Fruit fly (Drosophila melanogaster) whole organism, embryonic: ENCODE results near the gene Pak.

Experiments used
- B-H2 ChIP-seq: fragments of 200-800 bp; sonication (Bioruptor generic); optimal IDR thresholded peaks from 2 replicates; lab custom pipeline; 2018; ENCODE audit warnings: missing biosample characterization, mild to moderate bottlenecking, missing genetic modification characterization
- Bgb ChIP-seq: fragments of 200-800 bp; sonication (Bioruptor generic); IDR thresholded peaks from 2 replicates; pipeline ENCODE4 v1.3.6; 2022; ENCODE audit warnings: missing biosample characterization, missing genetic modification characterization; ENCODE audit not compliant: partially characterized antibody
- Blimp-1 ChIP-seq: fragments of 200-800 bp; sonication (Bioruptor generic); optimal IDR thresholded peaks from 3 replicates; lab custom pipeline; 2018; ENCODE audit warnings: missing biosample characterization, missing genetic modification characterization, mild to moderate bottlenecking, moderate library complexity, missing genetic modification reagents
- CG10321 ChIP-seq: fragments of 200-800 bp; sonication (Bioruptor generic); IDR thresholded peaks from 2 replicates; pipeline ENCODE4 v1.3.6; 2022; ENCODE audit warnings: missing biosample characterization, missing genetic modification characterization
- CG11093 ChIP-seq: fragments of 200-800 bp; sonication (Bioruptor generic); IDR thresholded peaks from 3 replicates; pipeline ENCODE4 v1.3.6; 2022; ENCODE audit warnings: missing biosample characterization, missing genetic modification characterization
- CG12236 ChIP-seq: fragments of 200-800 bp; sonication (Bioruptor generic); optimal IDR thresholded peaks from 2 replicates; lab custom pipeline; 2016; ENCODE audit warnings: missing biosample characterization, missing genetic modification characterization
- CG13624 ChIP-seq: fragments of 200-800 bp; sonication (Bioruptor generic); optimal IDR thresholded peaks from 2 replicates; lab custom pipeline; 2016; ENCODE audit warnings: missing biosample characterization, missing genetic modification characterization
- CG13775 ChIP-seq: fragments of 200-800 bp; sonication (Bioruptor generic); optimal IDR thresholded peaks from 3 replicates; lab custom pipeline; 2017; ENCODE audit warnings: missing biosample characterization, mild to moderate bottlenecking, missing genetic modification characterization
- CG17328 ChIP-seq: fragments of 200-800 bp; sonication (Bioruptor generic); IDR thresholded peaks from 2 replicates; pipeline ENCODE4 v1.3.6; 2022; ENCODE audit warnings: missing biosample characterization, missing genetic modification characterization
- CG18599 ChIP-seq: fragments of 200-800 bp; sonication (Bioruptor generic); optimal IDR thresholded peaks from 3 replicates; lab custom pipeline; 2017; ENCODE audit warnings: missing biosample characterization, missing genetic modification characterization, mild to moderate bottlenecking, moderate library complexity, missing genetic modification reagents
- CG2199 ChIP-seq: fragments of 200-800 bp; sonication (Bioruptor generic); IDR thresholded peaks from 3 replicates; pipeline ENCODE4 v1.3.6; 2022; ENCODE audit warnings: missing biosample characterization, missing genetic modification characterization
- CG2875 ChIP-seq: fragments of 200-800 bp; sonication (Bioruptor generic); optimal IDR thresholded peaks from 2 replicates; lab custom pipeline; 2017; ENCODE audit warnings: missing biosample characterization, mild to moderate bottlenecking, missing genetic modification characterization, missing genetic modification reagents
- CG4360 ChIP-seq: fragments of 200-800 bp; sonication (Bioruptor generic); IDR thresholded peaks from 2 replicates; pipeline ENCODE4 v1.3.6; 2022; ENCODE audit warnings: missing biosample characterization, missing genetic modification characterization
- CG6765 ChIP-seq: fragments of 200-800 bp; sonication (Bioruptor generic); optimal IDR thresholded peaks from 3 replicates; lab custom pipeline; 2017; ENCODE audit warnings: missing biosample characterization, mild to moderate bottlenecking, missing genetic modification characterization
- CG7963 ChIP-seq: fragments of 200-800 bp; sonication (Bioruptor generic); IDR thresholded peaks from 3 replicates; pipeline ENCODE4 v1.3.6; 2022; ENCODE audit warnings: missing biosample characterization, missing genetic modification characterization; ENCODE audit not compliant: partially characterized antibody
- CG8944 ChIP-seq: fragments of 200-800 bp; sonication (Bioruptor generic); optimal IDR thresholded peaks from 3 replicates; lab custom pipeline; 2016; ENCODE audit warnings: missing biosample characterization, missing genetic modification characterization
- CG9437 ChIP-seq: fragments of 200-800 bp; sonication (Bioruptor generic); optimal IDR thresholded peaks from 2 replicates; lab custom pipeline; 2018; ENCODE audit warnings: missing biosample characterization, mild to moderate bottlenecking, missing genetic modification characterization
- CTCF ChIP-seq: fragments of 200-800 bp; sonication (Bioruptor generic); optimal IDR thresholded peaks from 2 replicates; lab custom pipeline; 2017; ENCODE audit warnings: missing biosample characterization, mild to moderate bottlenecking, missing genetic modification characterization, moderate library complexity
- Dip2 ChIP-seq: fragments of 200-800 bp; sonication (Bioruptor generic); IDR thresholded peaks from 2 replicates; pipeline ENCODE4 v1.3.6; 2022; ENCODE audit warnings: missing biosample characterization, missing genetic modification characterization
- Dref ChIP-seq: fragments of 200-800 bp; sonication (Bioruptor generic); IDR thresholded peaks from 2 replicates; pipeline ENCODE4 v1.3.6; 2022; ENCODE audit warnings: missing biosample characterization, missing genetic modification characterization
- Hey ChIP-seq: fragments of 200-800 bp; sonication (Bioruptor generic); optimal IDR thresholded peaks from 3 replicates; lab custom pipeline; 2018; ENCODE audit warnings: missing biosample characterization, mild to moderate bottlenecking, missing genetic modification characterization
- HmgZ ChIP-seq: fragments of 200-800 bp; sonication (Bioruptor generic); optimal IDR thresholded peaks from 2 replicates; lab custom pipeline; 2018; ENCODE audit warnings: missing biosample characterization, mild to moderate bottlenecking, missing genetic modification characterization
- Hr39 ChIP-seq: fragments of >200 bp; optimal IDR thresholded peaks from 2 replicates; lab custom pipeline; 2017
- Jarid2 ChIP-seq: fragments of 200-800 bp; sonication (Bioruptor generic); optimal IDR thresholded peaks from 3 replicates; lab custom pipeline; 2017; ENCODE audit warnings: mild to moderate bottlenecking, missing biosample characterization, missing genetic modification reagents, missing genetic modification characterization
- NK7.1 ChIP-seq: fragments of 200-800 bp; sonication (Bioruptor generic); optimal IDR thresholded peaks from 3 replicates; lab custom pipeline; 2016; ENCODE audit warnings: missing biosample characterization, missing genetic modification characterization
- Nf-YB ChIP-seq: fragments of 200-800 bp; sonication (Bioruptor generic); optimal IDR thresholded peaks from 3 replicates; lab custom pipeline; 2019; ENCODE audit warnings: missing biosample characterization, mild to moderate bottlenecking, missing genetic modification characterization, moderate library complexity
- Sry-δ ChIP-seq: fragments of 200-800 bp; sonication (Bioruptor generic); optimal IDR thresholded peaks from 2 replicates; lab custom pipeline; 2016; ENCODE audit warnings: missing biosample characterization, missing genetic modification characterization
- Trl ChIP-seq, 3 experiments: fragments of >200 bp in 2 of 3; fragments of 200-800 bp in 1 of 3; sonication (Bioruptor generic) in 1 of 3; optimal IDR thresholded peaks; 2 replicates in 1 of 3; 3 replicates in 2 of 3; lab custom pipeline; 2016 to 2017; ENCODE audit warnings: missing biosample characterization in 1 of 3, missing genetic modification characterization in 1 of 3
- ash1 ChIP-seq: fragments of 200-800 bp; sonication (Bioruptor generic); optimal IDR thresholded peaks from 2 replicates; lab custom pipeline; 2018; ENCODE audit warnings: missing biosample characterization, mild to moderate bottlenecking, missing genetic modification characterization
- chinmo ChIP-seq: fragments of 200-800 bp; sonication (Bioruptor generic); IDR thresholded peaks from 4 replicates; pipeline ENCODE4 v1.3.6; 2022; ENCODE audit warnings: missing biosample characterization, missing genetic modification characterization; ENCODE audit not compliant: partially characterized antibody
- ci ChIP-seq: fragments of 200-800 bp; sonication (Bioruptor generic); IDR thresholded peaks from 3 replicates; pipeline ENCODE4 v1.3.6; 2022; ENCODE audit warnings: missing biosample characterization, missing genetic modification characterization
- cwo ChIP-seq: fragments of 200-800 bp; sonication (Bioruptor generic); optimal IDR thresholded peaks from 3 replicates; lab custom pipeline; 2017; ENCODE audit warnings: missing biosample characterization, missing genetic modification characterization, mild to moderate bottlenecking, moderate library complexity, missing genetic modification reagents
- dati ChIP-seq: fragments of 200-800 bp; sonication (Bioruptor generic); IDR thresholded peaks from 2 replicates; pipeline ENCODE4 v1.3.6; 2022; ENCODE audit warnings: missing biosample characterization, missing genetic modification characterization
- ems ChIP-seq: fragments of 200-800 bp; sonication (Bioruptor generic); optimal IDR thresholded peaks from 3 replicates; lab custom pipeline; 2016; ENCODE audit warnings: missing biosample characterization, missing genetic modification characterization
- ken ChIP-seq: fragments of 200-800 bp; sonication (Bioruptor generic); IDR thresholded peaks from 3 replicates; pipeline ENCODE4 v1.3.6; 2022; ENCODE audit warnings: missing biosample characterization, missing genetic modification characterization
- kni ChIP-seq: fragments of 200-800 bp; sonication (Bioruptor generic); optimal IDR thresholded peaks from 3 replicates; lab custom pipeline; 2017; ENCODE audit warnings: mild to moderate bottlenecking, missing biosample characterization, missing genetic modification reagents, missing genetic modification characterization
- pan ChIP-seq, 4 experiments: fragments of >200 bp in 3 of 4; fragments of 200-800 bp in 1 of 4; sonication (Bioruptor generic) in 1 of 4; optimal IDR thresholded peaks in 3 of 4; IDR thresholded peaks in 1 of 4; 2 replicates each; pipeline versions ENCODE4 v1.3.6 to Lab custom; 2017 to 2022; ENCODE audit warnings: missing biosample characterization in 2 of 4, missing genetic modification characterization in 2 of 4, mixed read lengths in 1 of 4
- peb ChIP-seq: fragments of 200-800 bp; sonication (Bioruptor generic); IDR thresholded peaks from 2 replicates; pipeline ENCODE4 v1.3.6; 2022; ENCODE audit warnings: missing biosample characterization, missing genetic modification characterization
- tap ChIP-seq: fragments of 200-800 bp; optimal IDR thresholded peaks from 3 replicates; lab custom pipeline; 2019; ENCODE audit warnings: missing biosample characterization, mild to moderate bottlenecking, missing genetic modification characterization, moderate library complexity
- tll ChIP-seq, 2 experiments: fragments of 200-800 bp in 1 of 2; fragments of >200 bp in 1 of 2; sonication (Bioruptor generic) in 1 of 2; optimal IDR thresholded peaks; 2 replicates each; lab custom pipeline; 2017 to 2019; ENCODE audit warnings: missing biosample characterization in 2 of 2, missing genetic modification characterization in 2 of 2, mild to moderate bottlenecking in 1 of 2, moderate library complexity in 1 of 2
- vvl ChIP-seq: fragments of 200-800 bp; sonication (Bioruptor generic); IDR thresholded peaks from 2 replicates; pipeline ENCODE4 v1.3.6; 2022; ENCODE audit warnings: missing biosample characterization, missing genetic modification characterization
- wek ChIP-seq: fragments of 200-800 bp; sonication (Bioruptor generic); optimal IDR thresholded peaks from 3 replicates; lab custom pipeline; 2018; ENCODE audit warnings: missing biosample characterization, mild to moderate bottlenecking, missing genetic modification characterization, moderate library complexity
- zen2 ChIP-seq: fragments of 200-800 bp; sonication (Bioruptor generic); IDR thresholded peaks from 3 replicates; pipeline ENCODE4 v1.3.6; 2022; ENCODE audit warnings: missing biosample characterization, missing genetic modification characterization; ENCODE audit not compliant: partially characterized antibody
- zf30C ChIP-seq: fragments of 200-800 bp; sonication (Bioruptor generic); optimal IDR thresholded peaks from 3 replicates; lab custom pipeline; 2018; ENCODE audit warnings: missing biosample characterization, mild to moderate bottlenecking, missing genetic modification characterization

Gene Pak

dm6 chr3R:6311641-6312259 lies 38.9 kb upstream of the Pak start, which contains the start of gene Osi17:
Osi17 (plus strand) TSS chr3R:6311772.
- TF ChIP-seq NK7.1 (GFP tag; lab: Kevin White, UChicago) (no peak), CG6765 (GFP tag; lab: Kevin White, UChicago) (no peak), CG2875 (GFP tag; lab: Kevin White, UChicago) (no peak), Jarid2 (GFP tag; lab: Kevin White, UChicago) (peak; percentile 22), CG11093 (GFP tag; lab: Robert Waterston, UW) (0 out of 3 replicates have a peak, but pooled peaks have one; percentile 11), CG17328 (GFP tag; lab: Robert Waterston, UW) (no peak), Blimp-1 (GFP tag; lab: Kevin White, UChicago) (peak; percentile 99), HmgZ (tag; lab: Kevin White, UChicago) (no peak), CG13775 (GFP tag; lab: Kevin White, UChicago) (no peak), Sry-δ (no peak), CG7963 (GFP tag; lab: Robert Waterston, UW) (no peak), CG4360 (no peak), CG12236 (GFP tag; lab: Kevin White, UChicago) (no peak), CG10321 (no peak), peb (no peak), zen2 (no peak), wek (GFP tag; lab: Kevin White, UChicago) (no peak), CTCF (no peak), ken (0 out of 3 replicates have a peak, but pooled peaks have one; percentile 26), CG2199 (0 out of 3 replicates have a peak, but pooled peaks have one; percentile 61), ems (GFP tag; lab: Kevin White, UChicago) (no peak)
- TF ChIP-seq, all 482 proteins: peak for 5

dm6 chr3R:6315078-6315477 lies 35.6 kb upstream of the Pak start:
- TF ChIP-seq CG9437 (GFP tag; lab: Kevin White, UChicago): no peak
- TF ChIP-seq Dip2 (GFP tag; lab: Robert Waterston, UW): no peak
- TF ChIP-seq tll (GFP tag; optimal IDR thresholded peaks at IDR 0.05; lab: Kevin White, UChicago): peak in 1 of 2 experiments; percentile 22
- TF ChIP-seq cwo (GFP tag; lab: Kevin White, UChicago): peak; percentile 8
- TF ChIP-seq pan (optimal IDR thresholded peaks at IDR 0.05; lab: Kevin White, UChicago): no peak
- peak in 1 of 2 experiments; percentile 31 for TF ChIP-seq pan (GFP tag; optimal IDR thresholded peaks at IDR 0.05 in 1 of 2, IDR thresholded peaks at IDR 0.05 in 1 of 2)
- peak; percentile 42 for TF ChIP-seq Blimp-1 (GFP tag; lab: Kevin White, UChicago)
- TF ChIP-seq Trl (optimal IDR thresholded peaks at IDR 0.05; lab: Kevin White, UChicago): peak; percentile 13 to 14
- no peak for TF ChIP-seq Trl (GFP tag; optimal IDR thresholded peaks at IDR 0.05; lab: Kevin White, UChicago)
- TF ChIP-seq CG8944 (GFP tag; lab: Kevin White, UChicago): no peak
- TF ChIP-seq Hey (tag; lab: Kevin White, UChicago): no peak
- peak; percentile 5 for TF ChIP-seq kni (GFP tag; lab: Kevin White, UChicago)
- no peak for TF ChIP-seq B-H2 (GFP tag; lab: Kevin White, UChicago)
- TF ChIP-seq Dref (GFP tag; lab: Robert Waterston, UW): 0 out of 2 replicates have a peak, but pooled peaks have one; percentile 24
- TF ChIP-seq CG13624: no peak
- TF ChIP-seq Bgb (GFP tag; lab: Robert Waterston, UW): no peak
- TF ChIP-seq dati: no peak
- TF ChIP-seq chinmo: 0 out of 4 replicates have a peak, but pooled peaks have one; percentile 28
- peak; percentile 68 for TF ChIP-seq vvl (GFP tag; lab: Robert Waterston, UW)
- no peak for TF ChIP-seq zf30C (GFP tag; lab: Kevin White, UChicago)
- peak; percentile 98 for TF ChIP-seq Hr39 (lab: Kevin White, UChicago)
- TF ChIP-seq ash1 (GFP tag; lab: Kevin White, UChicago): no peak
- TF ChIP-seq ci (GFP tag; lab: Robert Waterston, UW): peak; percentile 52; the same call in 2 of the 3 replicates
- no peak for TF ChIP-seq Nf-YB
- no peak for TF ChIP-seq tap (tag; lab: Kevin White, UChicago)
- TF ChIP-seq CG18599 (GFP tag; lab: Kevin White, UChicago): no peak
